Worm (Caenorhabditis elegans): ENCODE measurements around the gene F54D12.9.

F54D12.9 gene

ce11 chrII:1402167-1402619 is 20.7 kb upstream of the F54D12.9 start, which contains the start of gene Y51H7C.7 (continued):
- TF ChIP-seq unc-130 (tag; optimal IDR thresholded peaks at IDR 0.05) = peak; percentile 58
- TF ChIP-seq isw-1 (GFP tag; IDR thresholded peaks at IDR 0.05) = peak; percentile 56
- peak; percentile 24 for TF ChIP-seq fkh-8 (tag; optimal IDR thresholded peaks at IDR 0.05)
- no peak for TF ChIP-seq ceh-63 (GFP tag; optimal IDR thresholded peaks at IDR 0.05)
- no peak for TF ChIP-seq jun-1 (tag; optimal IDR thresholded peaks at IDR 0.05)
- peak; percentile 66 for TF ChIP-seq unc-86 (tag; optimal IDR thresholded peaks at IDR 0.05)
- no peak for TF ChIP-seq ceh-88 (GFP tag; IDR thresholded peaks at IDR 0.05)
- TF ChIP-seq lin-13 (GFP tag; optimal IDR thresholded peaks at IDR 0.05) = peak; percentile 12
- no peak for TF ChIP-seq zip-4 (GFP tag; optimal IDR thresholded peaks at IDR 0.05)
- TF ChIP-seq mab-9 (GFP tag; IDR thresholded peaks at IDR 0.05) = no peak
- TF ChIP-seq C04F5.9 (tag; optimal IDR thresholded peaks at IDR 0.05) = peak; percentile 19
- TF ChIP-seq xbp-1 (tag; optimal IDR thresholded peaks at IDR 0.05) = peak; percentile 69
- peak; percentile 54 for TF ChIP-seq grh-1 (GFP tag; IDR thresholded peaks at IDR 0.05)
- no peak for TF ChIP-seq sup-37 (GFP tag; optimal IDR thresholded peaks at IDR 0.05)
- TF ChIP-seq dsc-1 (tag; optimal IDR thresholded peaks at IDR 0.05) = peak; percentile 76
- TF ChIP-seq efl-3 (GFP tag; optimal IDR thresholded peaks at IDR 0.05) = no peak
- TF ChIP-seq lsy-2 (tag; optimal IDR thresholded peaks at IDR 0.05) = peak in 1 of 2 experiments; percentile 84
- peak; percentile 56 to 76 (median 74) for TF ChIP-seq dpl-1 (GFP tag; optimal IDR thresholded peaks at IDR 0.05)
- TF ChIP-seq ces-1 (GFP tag; optimal IDR thresholded peaks at IDR 0.05) = no peak
- no peak for TF ChIP-seq zag-1 (tag; optimal IDR thresholded peaks at IDR 0.05)
- TF ChIP-seq unc-30 (tag; optimal IDR thresholded peaks at IDR 0.05) = no peak
- peak; percentile 85 for TF ChIP-seq nhr-47 (tag; optimal IDR thresholded peaks at IDR 0.05)
- peak in 2 of 6 experiments; percentile 16 to 49 for TF ChIP-seq elt-3 (tag; optimal IDR thresholded peaks at IDR 0.05)
- TF ChIP-seq unc-62 (GFP tag; optimal IDR thresholded peaks at IDR 0.05) = no peak
- TF ChIP-seq nhr-28 (tag; optimal IDR thresholded peaks at IDR 0.05) = no peak
- TF ChIP-seq swsn-7 (tag; optimal IDR thresholded peaks at IDR 0.05) = peak; percentile 71
- peak; percentile 74 for TF ChIP-seq snu-23 (GFP tag; optimal IDR thresholded peaks at IDR 0.05)
- TF ChIP-seq tbx-2 (tag; optimal IDR thresholded peaks at IDR 0.05) = peak; percentile 74
- peak; percentile 58 for TF ChIP-seq snpc-4 (tag; optimal IDR thresholded peaks at IDR 0.05)
- TF ChIP-seq nhr-20 (tag; optimal IDR thresholded peaks at IDR 0.05) = peak; percentile 68
- peak in 1 of 2 experiments; percentile 57 for TF ChIP-seq ztf-11 (tag; optimal IDR thresholded peaks at IDR 0.05)
- TF ChIP-seq pqm-1 (tag; optimal IDR thresholded peaks at IDR 0.05) = no peak
- no peak for TF ChIP-seq C34B4.2 (tag; optimal IDR thresholded peaks at IDR 0.05)
- peak; percentile 4 for TF ChIP-seq aha-1 (tag; optimal IDR thresholded peaks at IDR 0.05)
- TF ChIP-seq unc-98 (GFP tag; IDR thresholded peaks at IDR 0.05) = no peak
- no peak for TF ChIP-seq pag-3 (tag; optimal IDR thresholded peaks at IDR 0.05; ENCODE audit: borderline replicate concordance, insufficient read depth)
- TF ChIP-seq nhr-19 (GFP tag; conservative IDR thresholded peaks at IDR 0.05) = peak; percentile 65
- no peak for TF ChIP-seq nhr-77 (tag; optimal IDR thresholded peaks at IDR 0.05)
- TF ChIP-seq skn-1 (tag; optimal IDR thresholded peaks at IDR 0.05) = peak; percentile 61
- no peak for TF ChIP-seq alr-1 (tag; optimal IDR thresholded peaks at IDR 0.05; ENCODE audit: borderline replicate concordance)

- TF ChIP-seq unc-130 (tag; optimal IDR thresholded peaks at IDR 0.05) (no peak), vab-15 (tag; optimal IDR thresholded peaks at IDR 0.05) (no peak), nhr-11 (tag; optimal IDR thresholded peaks at IDR 0.05) (no peak), alr-1 (tag; optimal IDR thresholded peaks at IDR 0.05; ENCODE audit: borderline replicate concordance) (no peak), nhr-237 (tag; optimal IDR thresholded peaks at IDR 0.05) (no peak)
Observed at ce11 chrII:1401474-1401873, 20.0 kb upstream of the F54D12.9 start, which contains the start of gene Y51H7C.8. Gene Y51H7C.8 (plus strand): TSS chrII:1401774.

Data from whole organism, L1 larva.